Worm (Caenorhabditis elegans): ENCODE data around the gene lin-31.

The lin-31 gene

DNA sequence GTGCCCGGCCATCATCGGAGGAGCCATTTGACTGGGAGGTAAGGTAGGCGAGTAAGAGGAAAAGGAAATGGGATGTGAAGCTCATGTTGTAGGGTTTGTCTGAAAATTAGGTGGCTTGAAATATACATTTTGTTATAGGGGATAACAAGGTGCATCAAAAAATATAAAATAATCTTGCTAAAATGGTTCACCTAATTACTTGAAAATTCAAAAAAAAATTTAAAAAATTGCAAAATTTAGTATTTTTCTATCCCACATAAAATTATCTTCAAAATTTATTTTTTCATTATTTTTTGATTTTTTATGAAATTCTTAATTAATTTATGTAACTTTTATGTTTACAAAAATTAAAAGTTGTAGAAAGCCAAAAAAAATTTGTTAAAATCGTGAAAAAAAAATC, 36.3 kb downstream of the lin-31 start, which contains the start of gene K07D4.6:
TSS of gene K07D4.6 (minus strand) at position 101 of the 400 bp plus-strand sequence.
- TF ChIP-seq dao-5 (tag; optimal IDR thresholded peaks at IDR 0.05) (no peak), him-1 (tag; optimal IDR thresholded peaks at IDR 0.05) (no peak), W03F9.2 (tag; optimal IDR thresholded peaks at IDR 0.05) (no peak)

ce11 chrII:4025462-4025861, 43.1 kb downstream of the lin-31 start, which contains the start of gene K07D4.5:
TSS of gene K07D4.5 (minus strand) at chrII:4025562.
- TF ChIP-seq W03F9.2 (tag; optimal IDR thresholded peaks at IDR 0.05) (no peak), dao-5 (tag; optimal IDR thresholded peaks at IDR 0.05) (no peak), him-1 (tag; optimal IDR thresholded peaks at IDR 0.05) (no peak)

- TF ChIP-seq W03F9.2 (tag; optimal IDR thresholded peaks at IDR 0.05) (no peak), him-1 (tag; optimal IDR thresholded peaks at IDR 0.05) (no peak), dao-5 (tag; optimal IDR thresholded peaks at IDR 0.05) (no peak)
Observed at ce11 chrII:4028276-4028675, 45.9 kb downstream of the lin-31 start, which contains the start of gene K07D4.9. TSS of gene K07D4.9 (plus strand) at chrII:4028576.

- TF ChIP-seq dao-5 (tag; optimal IDR thresholded peaks at IDR 0.05): no peak
- TF ChIP-seq W03F9.2 (tag; optimal IDR thresholded peaks at IDR 0.05): no peak
- TF ChIP-seq him-1 (tag; optimal IDR thresholded peaks at IDR 0.05): no peak
Observed at ce11 chrII:4032293-4032692, 49.9 kb downstream of the lin-31 start, which contains the start of gene K07D4.4. TSS of gene K07D4.4 (minus strand) at chrII:4032393.

Data from whole organism, L4/young adult.